Fruit fly (Drosophila melanogaster): ENCODE results near the gene CG7149.

Gene CG7149

dm6 chr2L:7808886-7809698 lies 18.7 kb upstream of the CG7149 start:
- TF ChIP-seq CG13204 (GFP tag; optimal IDR thresholded peaks at IDR 0.05), result no peak
- peak; percentile 21 for TF ChIP-seq gl (tag; optimal IDR thresholded peaks at IDR 0.05)
- TF ChIP-seq EcR (GFP tag; optimal IDR thresholded peaks at IDR 0.05), result no peak

- no peak for TF ChIP-seq CG12605 (GFP tag; IDR thresholded peaks at IDR 0.05)
- TF ChIP-seq CG34367 (tag; optimal IDR thresholded peaks at IDR 0.05), result no peak
- no peak for TF ChIP-seq CG13204 (GFP tag; optimal IDR thresholded peaks at IDR 0.05)
- TF ChIP-seq CG15710 (tag; optimal IDR thresholded peaks at IDR 0.05), result no peak
- TF ChIP-seq CG8301 (tag; optimal IDR thresholded peaks at IDR 0.05), result no peak
- no peak for TF ChIP-seq CG4496 (GFP tag; IDR thresholded peaks at IDR 0.05)
- no peak for TF ChIP-seq CG9948 (tag; optimal IDR thresholded peaks at IDR 0.05)
- TF ChIP-seq Pif1A (GFP tag; optimal IDR thresholded peaks at IDR 0.05), result no peak
- TF ChIP-seq Ets98B (GFP tag; IDR thresholded peaks at IDR 0.05), result no peak
Observed at dm6 chr2L:7807563-7807962, 17.2 kb upstream of the CG7149 start.

- TF ChIP-seq Pif1A (GFP tag; optimal IDR thresholded peaks at IDR 0.05) (peak; percentile 88), D1 (tag; optimal IDR thresholded peaks at IDR 0.05) (no peak), Snoo (tag; optimal IDR thresholded peaks at IDR 0.05) (peak; percentile 84), CG15710 (tag; optimal IDR thresholded peaks at IDR 0.05) (peak; percentile 88), CG9948 (tag; optimal IDR thresholded peaks at IDR 0.05) (peak; percentile 82), CG14655 (GFP tag; optimal IDR thresholded peaks at IDR 0.05) (peak; percentile 87), CG4496 (GFP tag; IDR thresholded peaks at IDR 0.05) (peak; percentile 87), fd96Ca (GFP tag; IDR thresholded peaks at IDR 0.05) (peak; percentile 93), CG17806 (tag; optimal IDR thresholded peaks at IDR 0.05) (peak; percentile 77), CG34367 (tag; optimal IDR thresholded peaks at IDR 0.05) (peak; percentile 84), CG13204 (GFP tag; optimal IDR thresholded peaks at IDR 0.05) (no peak), CG8159 (tag; optimal IDR thresholded peaks at IDR 0.05) (peak; percentile 88), CG8301 (tag; optimal IDR thresholded peaks at IDR 0.05) (peak; percentile 87), gl (tag; optimal IDR thresholded peaks at IDR 0.05) (peak; percentile 73), rn (GFP tag; IDR thresholded peaks at IDR 0.05) (no peak; the same call in 1 of the 2 replicates), Ets98B (GFP tag; IDR thresholded peaks at IDR 0.05) (peak; percentile 81), CG12605 (GFP tag; IDR thresholded peaks at IDR 0.05) (peak; percentile 55), Pif1B (GFP tag; optimal IDR thresholded peaks at IDR 0.05) (peak; percentile 84), CG32121 (GFP tag; IDR thresholded peaks at IDR 0.05) (peak; percentile 78), EcR (GFP tag; optimal IDR thresholded peaks at IDR 0.05) (peak; percentile 56), CG10348 (GFP tag; IDR thresholded peaks at IDR 0.05) (peak; percentile 52; the same call in 1 of the 2 replicates)
Observed at dm6 chr2L:7799804-7800433, 9.6 kb upstream of the CG7149 start, which contains the start of the genes Herp and r2d2. Herp (minus strand) TSS chr2L:7800058. r2d2 (plus strand) TSS chr2L:7800147.

DNA sequence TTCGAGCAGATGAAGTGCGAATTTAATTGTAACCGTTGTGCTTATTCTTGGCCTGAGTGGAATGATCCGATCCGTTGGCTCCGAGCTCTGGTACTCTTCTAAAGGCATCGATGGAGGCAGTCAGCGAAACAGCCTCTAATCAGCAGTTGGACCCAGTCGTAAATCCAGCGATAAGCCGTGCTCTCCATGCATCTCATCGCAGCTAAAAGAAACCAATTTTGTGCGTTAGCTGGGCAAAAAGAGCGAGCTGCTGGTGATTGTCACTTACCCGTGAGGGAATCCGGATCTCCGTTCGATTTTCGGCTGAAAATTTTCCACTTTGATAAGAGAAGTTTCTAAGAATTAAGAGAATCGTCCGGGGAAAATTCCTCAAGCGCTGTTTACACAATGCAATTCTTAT lies 5.5 kb upstream of the CG7149 start, which contains the start of gene LKRSDH:
LKRSDH (minus strand) TSS at position 101 of the 400 bp plus-strand sequence.
- TF ChIP-seq D1 (tag; optimal IDR thresholded peaks at IDR 0.05) (no peak), CG32121 (GFP tag; IDR thresholded peaks at IDR 0.05) (0 out of 2 replicates have a peak, but pooled peaks have one; percentile 17)

dm6 chr2L:7794689-7795475 lies 4.5 kb upstream of the CG7149 start:
- TF ChIP-seq CG14655 (GFP tag; optimal IDR thresholded peaks at IDR 0.05), result no peak
- no peak for TF ChIP-seq Snoo (tag; optimal IDR thresholded peaks at IDR 0.05)
- TF ChIP-seq CG34367 (tag; optimal IDR thresholded peaks at IDR 0.05), result no peak
- no peak for TF ChIP-seq CG10348 (GFP tag; IDR thresholded peaks at IDR 0.05)
- no peak for TF ChIP-seq CG32121 (GFP tag; IDR thresholded peaks at IDR 0.05)
- no peak for TF ChIP-seq fd96Ca (GFP tag; IDR thresholded peaks at IDR 0.05)

DNA sequence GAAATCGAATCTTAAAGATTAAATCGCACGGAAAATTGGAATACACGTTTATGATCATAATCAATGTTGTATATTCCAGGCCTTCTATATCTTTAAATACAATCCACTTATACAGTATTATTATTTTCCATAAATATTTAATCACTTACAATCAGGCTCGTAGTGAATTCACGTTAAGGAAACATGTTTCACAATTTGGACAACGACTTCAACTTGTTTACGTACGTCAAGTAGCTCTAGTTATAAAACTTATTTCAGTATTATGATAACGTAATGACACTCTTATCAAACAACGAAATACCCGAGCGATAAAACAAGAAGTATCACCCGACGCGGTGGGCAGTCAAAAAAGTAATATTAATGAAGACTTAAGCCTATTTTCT lies 990 bp upstream of the CG7149 start:
- TF ChIP-seq gl (tag; optimal IDR thresholded peaks at IDR 0.05) (no peak), CG12605 (GFP tag; IDR thresholded peaks at IDR 0.05) (no peak), CG34367 (tag; optimal IDR thresholded peaks at IDR 0.05) (no peak), CG15710 (tag; optimal IDR thresholded peaks at IDR 0.05) (no peak), rn (GFP tag; IDR thresholded peaks at IDR 0.05) (no peak), EcR (GFP tag; optimal IDR thresholded peaks at IDR 0.05) (no peak), CG17806 (tag; optimal IDR thresholded peaks at IDR 0.05) (no peak), CG14655 (GFP tag; optimal IDR thresholded peaks at IDR 0.05) (no peak), D1 (tag; optimal IDR thresholded peaks at IDR 0.05) (no peak), Ets98B (GFP tag; IDR thresholded peaks at IDR 0.05) (no peak), CG13204 (GFP tag; optimal IDR thresholded peaks at IDR 0.05) (no peak), CG32121 (GFP tag; IDR thresholded peaks at IDR 0.05) (no peak), CG8159 (tag; optimal IDR thresholded peaks at IDR 0.05) (no peak), CG4496 (GFP tag; IDR thresholded peaks at IDR 0.05) (no peak), CG8301 (tag; optimal IDR thresholded peaks at IDR 0.05) (no peak), Pif1B (GFP tag; optimal IDR thresholded peaks at IDR 0.05) (no peak), fd96Ca (GFP tag; IDR thresholded peaks at IDR 0.05) (no peak)
